Worm (Caenorhabditis elegans): ENCODE results near the gene srx-96.

srx-96 gene

DNA sequence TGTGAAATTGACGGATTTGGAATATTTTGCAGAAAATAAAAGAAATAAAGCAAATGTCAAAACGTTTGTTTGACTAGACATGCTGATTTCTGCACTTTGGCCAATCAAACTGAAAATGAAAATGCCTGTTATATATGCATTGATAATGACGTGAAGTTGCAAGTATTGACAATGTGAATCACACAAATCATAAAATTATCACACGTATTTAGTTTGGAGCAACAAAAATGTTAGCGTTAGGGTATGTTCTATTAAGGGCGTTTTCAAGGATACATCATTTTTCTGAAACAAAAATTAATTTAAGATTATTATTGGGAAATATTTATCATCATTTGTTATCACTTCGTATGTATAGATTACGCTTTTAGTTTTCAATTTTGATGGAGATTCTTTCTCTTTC, 40.7 kb downstream of the srx-96 start, which contains the start of gene cld-9:
Gene cld-9 (minus strand): TSS at position 81 of the 400 bp plus-strand sequence.
- TF ChIP-seq elt-2 (tag; optimal IDR thresholded peaks at IDR 0.05), result peak; percentile 41
- TF ChIP-seq ztf-11 (tag; optimal IDR thresholded peaks at IDR 0.05), result no peak

DNA sequence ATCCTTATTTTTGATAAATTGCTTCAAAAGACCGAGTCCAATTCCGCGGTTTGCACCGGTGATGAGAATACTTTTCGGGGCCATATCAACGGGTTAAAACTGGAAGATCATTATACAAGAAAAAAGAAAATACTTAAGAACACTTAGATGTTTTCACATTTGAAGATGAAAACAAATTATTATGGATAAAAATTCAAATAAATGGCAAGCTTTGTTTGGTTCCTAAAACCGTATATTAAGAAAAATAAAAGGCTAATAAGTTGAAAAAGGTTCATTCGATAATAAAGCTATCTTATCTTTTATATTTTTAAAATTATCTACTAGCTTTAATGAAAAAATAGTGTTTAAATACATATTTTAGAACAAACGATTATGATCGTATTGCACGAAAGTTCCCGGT, 42.3 kb downstream of the srx-96 start, which contains the start of gene F20G2.1:
Gene F20G2.1 (minus strand): TSS at position 101 of the 400 bp plus-strand sequence.
- TF ChIP-seq efl-3 (GFP tag; optimal IDR thresholded peaks at IDR 0.05), result no peak
- TF ChIP-seq jun-1 (tag; optimal IDR thresholded peaks at IDR 0.05), result no peak
- no peak for TF ChIP-seq unc-130 (tag; optimal IDR thresholded peaks at IDR 0.05)
- TF ChIP-seq elt-3 (tag; optimal IDR thresholded peaks at IDR 0.05), result no peak
- TF ChIP-seq F16B12.6 (tag; optimal IDR thresholded peaks at IDR 0.05), result no peak
- no peak for TF ChIP-seq nhr-11 (tag; optimal IDR thresholded peaks at IDR 0.05)
- TF ChIP-seq elt-2 (tag; optimal IDR thresholded peaks at IDR 0.05), result no peak
- no peak for TF ChIP-seq lsy-2 (tag; optimal IDR thresholded peaks at IDR 0.05)
- TF ChIP-seq nhr-85 (tag), result no peak
- no peak for TF ChIP-seq ztf-11 (tag; optimal IDR thresholded peaks at IDR 0.05)
- TF ChIP-seq aha-1 (tag; optimal IDR thresholded peaks at IDR 0.05), result no peak
- TF ChIP-seq nhr-20 (tag; optimal IDR thresholded peaks at IDR 0.05), result no peak
- no peak for TF ChIP-seq swsn-7 (tag; optimal IDR thresholded peaks at IDR 0.05)
- TF ChIP-seq ceh-90 (tag; optimal IDR thresholded peaks at IDR 0.05), result no peak
- no peak for TF ChIP-seq pag-3 (tag; optimal IDR thresholded peaks at IDR 0.05; ENCODE audit: borderline replicate concordance, insufficient read depth)
- no peak for TF ChIP-seq skn-1 (tag; optimal IDR thresholded peaks at IDR 0.05)
- TF ChIP-seq ceh-82 (tag; optimal IDR thresholded peaks at IDR 0.05), result no peak

DNA sequence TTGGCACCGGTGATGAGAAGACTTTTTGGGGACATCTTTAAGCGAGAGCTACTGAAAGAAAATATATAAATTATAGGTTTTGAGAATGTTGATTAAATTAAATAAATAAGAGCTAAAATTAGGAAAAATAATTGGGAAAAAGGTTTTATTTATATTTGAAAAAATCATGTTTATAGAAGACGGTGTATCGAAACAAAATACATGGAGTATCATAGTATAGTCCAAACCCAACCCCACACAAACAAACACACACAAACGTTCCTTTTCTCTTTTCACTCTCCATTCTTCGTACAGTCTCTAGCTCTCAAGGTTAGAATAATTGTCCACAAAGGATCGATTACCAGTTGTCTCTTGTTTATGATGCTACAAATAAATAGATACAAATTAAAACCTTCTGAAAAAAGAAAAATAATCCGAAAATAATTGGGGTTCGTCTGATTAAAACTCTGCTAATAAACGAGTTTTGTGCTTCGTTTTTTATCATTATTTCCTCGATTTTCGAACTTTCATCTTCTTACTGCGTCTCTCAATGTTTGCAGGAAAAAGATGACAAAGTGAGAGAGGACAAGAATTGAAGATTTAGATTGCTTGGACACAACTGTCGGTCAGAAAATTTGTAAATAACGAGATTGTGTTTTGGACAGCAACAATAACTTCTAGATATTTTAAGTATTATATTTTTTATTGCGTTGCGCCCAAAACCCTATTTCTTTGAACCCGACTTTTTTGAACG, 45.4 kb downstream of the srx-96 start, which contains the start of gene F20G2.2:
Gene F20G2.2 (minus strand): TSS at position 51 of the 733 bp plus-strand sequence.
- TF ChIP-seq ama-1 (optimal IDR thresholded peaks at IDR 0.05) (no peak), rnt-1 (tag; optimal IDR thresholded peaks at IDR 0.05) (no peak), elt-3 (tag; optimal IDR thresholded peaks at IDR 0.05) (no peak), unc-62 (GFP tag; optimal IDR thresholded peaks at IDR 0.05) (no peak), lir-3 (tag; optimal IDR thresholded peaks at IDR 0.05; ENCODE audit: poor library complexity) (no peak), irx-1 (tag; optimal IDR thresholded peaks at IDR 0.05) (no peak), nhr-85 (tag) (peak; percentile 13), snu-23 (GFP tag; optimal IDR thresholded peaks at IDR 0.05) (peak; percentile 24), pag-3 (tag; optimal IDR thresholded peaks at IDR 0.05; ENCODE audit: borderline replicate concordance, insufficient read depth) (no peak), hpl-2 (GFP tag; optimal IDR thresholded peaks at IDR 0.05) (no peak), nhr-71 (tag; optimal IDR thresholded peaks at IDR 0.05) (peak; percentile 44), nhr-47 (tag; optimal IDR thresholded peaks at IDR 0.05) (no peak), blmp-1 (tag; optimal IDR thresholded peaks at IDR 0.05) (peak; percentile 23), lin-15B (tag; optimal IDR thresholded peaks at IDR 0.05) (no peak), lin-14 (GFP tag; optimal IDR thresholded peaks at IDR 0.05) (peak; percentile 72), aha-1 (tag; optimal IDR thresholded peaks at IDR 0.05) (no peak), skn-1 (tag; optimal IDR thresholded peaks at IDR 0.05) (peak; percentile 56), efl-1 (optimal IDR thresholded peaks at IDR 0.05) (no peak), efl-1 (GFP tag; optimal IDR thresholded peaks at IDR 0.05 in 1 of 2) (peak in 1 of 2 experiments; percentile 11), tbx-2 (tag; optimal IDR thresholded peaks at IDR 0.05) (no peak), mep-1 (tag; optimal IDR thresholded peaks at IDR 0.05) (peak; percentile 38)

DNA sequence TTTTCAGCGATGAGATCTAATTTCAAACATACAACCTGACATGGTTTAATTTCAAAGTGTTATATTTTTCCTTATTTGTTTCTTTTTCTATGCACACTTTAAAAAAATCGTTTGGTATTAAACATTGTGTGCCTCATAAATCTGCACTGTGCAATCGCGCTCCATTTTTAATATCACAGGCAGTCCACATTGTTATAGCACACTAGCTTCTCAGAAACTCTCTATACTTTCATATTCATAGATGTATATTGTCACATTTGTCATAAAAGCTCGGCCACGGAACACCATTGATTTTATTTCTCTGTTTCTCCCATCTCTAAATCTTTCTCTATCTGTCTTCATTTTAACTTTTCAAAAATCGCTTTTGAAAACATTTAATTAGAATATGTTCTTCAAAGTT, 46.2 kb downstream of the srx-96 start:
- TF ChIP-seq zag-1 (tag; optimal IDR thresholded peaks at IDR 0.05), result no peak
- TF ChIP-seq lin-14 (GFP tag; optimal IDR thresholded peaks at IDR 0.05), result peak; percentile 73
- TF ChIP-seq Y116A8C.19 (tag; optimal IDR thresholded peaks at IDR 0.05; ENCODE audit: borderline replicate concordance), result no peak
- peak in 1 of 2 experiments; percentile 48 for TF ChIP-seq lin-35 (GFP tag; optimal IDR thresholded peaks at IDR 0.05)
- no peak for TF ChIP-seq pqm-1 (tag; optimal IDR thresholded peaks at IDR 0.05)
- TF ChIP-seq ceh-82 (tag; optimal IDR thresholded peaks at IDR 0.05), result peak in 1 of 3 experiments; percentile 15
- TF ChIP-seq efl-1 (optimal IDR thresholded peaks at IDR 0.05), result peak; percentile 25 to 29
- TF ChIP-seq efl-1 (GFP tag; optimal IDR thresholded peaks at IDR 0.05 in 1 of 2), result peak in 1 of 2 experiments; percentile 46
- TF ChIP-seq nhr-84 (tag; optimal IDR thresholded peaks at IDR 0.05), result no peak
- TF ChIP-seq elt-3 (tag; optimal IDR thresholded peaks at IDR 0.05), result no peak
- peak; percentile 28 for TF ChIP-seq lir-3 (tag; optimal IDR thresholded peaks at IDR 0.05; ENCODE audit: poor library complexity)
- no peak for TF ChIP-seq jun-1 (tag; optimal IDR thresholded peaks at IDR 0.05)
- no peak for TF ChIP-seq isw-1 (GFP tag; IDR thresholded peaks at IDR 0.05)
- no peak for TF ChIP-seq ets-5 (GFP tag; IDR thresholded peaks at IDR 0.05)
- TF ChIP-seq dpl-1 (GFP tag; optimal IDR thresholded peaks at IDR 0.05), result peak in 1 of 3 experiments; percentile 51
- TF ChIP-seq fkh-8 (tag; optimal IDR thresholded peaks at IDR 0.05), result peak; percentile 80
- peak; percentile 34 for TF ChIP-seq mep-1 (tag; optimal IDR thresholded peaks at IDR 0.05)
- TF ChIP-seq lsy-2 (tag; optimal IDR thresholded peaks at IDR 0.05), result peak in 1 of 2 experiments; percentile 46
- TF ChIP-seq nhr-76 (tag; optimal IDR thresholded peaks at IDR 0.05), result no peak
- no peak for TF ChIP-seq hlh-4 (tag; optimal IDR thresholded peaks at IDR 0.05)
- TF ChIP-seq egl-13 (tag; optimal IDR thresholded peaks at IDR 0.05), result no peak
- TF ChIP-seq nhr-71 (tag; optimal IDR thresholded peaks at IDR 0.05), result peak; percentile 16

Data from whole organism, L1 larva.